In the genomic region with DNA sequence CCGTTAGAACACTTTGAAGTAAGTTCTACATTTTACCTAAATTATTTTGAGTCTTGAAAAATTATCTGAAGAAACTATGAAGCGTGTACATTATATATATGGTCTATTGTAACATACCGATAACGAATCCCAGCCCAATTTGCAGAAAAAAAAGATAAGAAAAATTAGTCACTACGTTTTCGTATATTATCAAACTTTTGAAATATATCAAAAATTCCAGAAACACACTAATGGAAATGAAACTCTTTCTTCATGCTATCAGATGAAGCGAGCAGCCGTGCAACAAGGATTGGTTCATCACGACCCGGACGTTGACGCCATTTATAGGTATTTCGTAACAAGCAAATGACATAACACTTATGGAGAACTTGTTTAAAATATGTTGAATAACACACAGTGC, we compare ENCODE assay signal across 1 worm cellular context.
TF ChIP-seq lines count a peak whose summit lies in the region.

No protein-coding gene starts in this region.

TF ChIP-seq in whole organism, L4 larva, 104 proteins besides CTCF, POLR2A, EP300 and RAD21 (continued from another document):
- TF ChIP-seq lsy-2 (tag; optimal IDR thresholded peaks at IDR 0.05; lab: Kevin White, UChicago) (no peak), F26F4.8 (GFP tag; conservative IDR thresholded peaks at IDR 0.05; lab: Robert Waterston, UW) (no peak), ceh-44 (GFP tag; IDR thresholded peaks at IDR 0.05; lab: Robert Waterston, UW) (no peak), lin-13 (GFP tag; optimal IDR thresholded peaks at IDR 0.05; lab: Kevin White, UChicago) (no peak)
TF ChIP-seq in whole organism, L4 larva: peak in this region for 5.
